Fruit fly (Drosophila melanogaster) whole organism, pupa: ENCODE data around the gene CG17681.

Experiments used
- CG10348 ChIP-seq: fragments of 200-800 bp; sonication (Bioruptor generic); IDR thresholded peaks from 2 replicates; pipeline ENCODE4 v1.3.6; 2022; ENCODE audit warnings: missing biosample characterization, missing genetic modification characterization
- CG12605 ChIP-seq: fragments of 200-800 bp; sonication (Bioruptor generic); IDR thresholded peaks from 2 replicates; pipeline ENCODE4 v1.3.6; 2022; ENCODE audit warnings: missing biosample characterization, missing genetic modification characterization
- CG13204 ChIP-seq: fragments of 200-800 bp; sonication (Bioruptor generic); optimal IDR thresholded peaks from 2 replicates; lab custom pipeline; 2018; ENCODE audit warnings: missing biosample characterization, mild to moderate bottlenecking, missing genetic modification characterization, moderate library complexity
- CG14655 ChIP-seq: fragments of 200-800 bp; sonication (Bioruptor generic); optimal IDR thresholded peaks from 3 replicates; lab custom pipeline; 2017; ENCODE audit warnings: mild to moderate bottlenecking, missing biosample characterization, missing genetic modification reagents, missing genetic modification characterization
- CG15710 ChIP-seq: fragments of 200-800 bp; sonication (Bioruptor generic); optimal IDR thresholded peaks from 2 replicates; lab custom pipeline; 2018; ENCODE audit warnings: missing biosample characterization, mild to moderate bottlenecking, missing genetic modification characterization, moderate library complexity
- CG17806 ChIP-seq: fragments of 200-800 bp; sonication (Bioruptor generic); optimal IDR thresholded peaks from 2 replicates; lab custom pipeline; 2018; ENCODE audit warnings: missing biosample characterization, mild to moderate bottlenecking, missing genetic modification characterization, moderate library complexity
- CG32121 ChIP-seq: fragments of 200-800 bp; sonication (Bioruptor generic); IDR thresholded peaks from 2 replicates; pipeline ENCODE4 v1.3.6; 2022; ENCODE audit warnings: missing biosample characterization, missing genetic modification characterization
- CG34367 ChIP-seq: fragments of 200-800 bp; sonication (Bioruptor generic); optimal IDR thresholded peaks from 2 replicates; lab custom pipeline; 2018; ENCODE audit warnings: missing biosample characterization, mild to moderate bottlenecking, missing genetic modification characterization
- CG4496 ChIP-seq: fragments of 200-800 bp; sonication (Bioruptor generic); IDR thresholded peaks from 3 replicates; pipeline ENCODE4 v1.3.6; 2022; ENCODE audit warnings: missing biosample characterization, missing genetic modification characterization
- CG8159 ChIP-seq: fragments of 200-800 bp; sonication (Bioruptor generic); optimal IDR thresholded peaks from 3 replicates; lab custom pipeline; 2018; ENCODE audit warnings: missing biosample characterization, mild to moderate bottlenecking, missing genetic modification characterization, moderate library complexity
- CG8301 ChIP-seq: fragments of 200-800 bp; sonication (Bioruptor generic); optimal IDR thresholded peaks from 2 replicates; lab custom pipeline; 2018; ENCODE audit warnings: missing biosample characterization, mild to moderate bottlenecking, missing genetic modification characterization
- CG9948 ChIP-seq: fragments of 200-800 bp; sonication (Bioruptor generic); optimal IDR thresholded peaks from 2 replicates; lab custom pipeline; 2018; ENCODE audit warnings: missing biosample characterization, mild to moderate bottlenecking, missing genetic modification characterization, moderate library complexity
- D1 ChIP-seq: fragments of 200-800 bp; sonication (Bioruptor generic); optimal IDR thresholded peaks from 2 replicates; lab custom pipeline; 2018; ENCODE audit warnings: missing biosample characterization, mild to moderate bottlenecking, missing genetic modification characterization, moderate library complexity
- EcR ChIP-seq: fragments of 200-800 bp; sonication (Bioruptor generic); optimal IDR thresholded peaks from 3 replicates; lab custom pipeline; 2019; ENCODE audit warnings: missing biosample characterization, missing genetic modification characterization, mild to moderate bottlenecking, moderate library complexity, missing genetic modification reagents
- Ets98B ChIP-seq: fragments of 200-800 bp; sonication (Bioruptor generic); IDR thresholded peaks from 2 replicates; pipeline ENCODE4 v1.3.6; 2022; ENCODE audit warnings: missing biosample characterization, missing genetic modification characterization
- Pif1A ChIP-seq: fragments of 200-800 bp; sonication (Bioruptor generic); optimal IDR thresholded peaks from 3 replicates; lab custom pipeline; 2016; ENCODE audit warnings: missing biosample characterization, missing genetic modification characterization
- Pif1B ChIP-seq: fragments of 200-800 bp; sonication (Bioruptor generic); optimal IDR thresholded peaks from 3 replicates; lab custom pipeline; 2016; ENCODE audit warnings: missing biosample characterization, missing genetic modification characterization
- Snoo ChIP-seq: fragments of 200-800 bp; sonication (Bioruptor generic); optimal IDR thresholded peaks from 3 replicates; lab custom pipeline; 2017; ENCODE audit warnings: missing biosample characterization, mild to moderate bottlenecking, missing genetic modification characterization, inconsistent platforms
- fd96Ca ChIP-seq: fragments of 200-800 bp; sonication (Bioruptor generic); IDR thresholded peaks from 3 replicates; pipeline ENCODE4 v1.3.6; 2022; ENCODE audit warnings: missing biosample characterization, missing genetic modification characterization
- gl ChIP-seq: fragments of 200-800 bp; sonication (Bioruptor generic); optimal IDR thresholded peaks from 2 replicates; lab custom pipeline; 2018; ENCODE audit warnings: missing biosample characterization, mild to moderate bottlenecking, missing genetic modification characterization
- rn ChIP-seq: fragments of 200-800 bp; sonication (Bioruptor generic); IDR thresholded peaks from 2 replicates; pipeline ENCODE4 v1.3.6; 2022; ENCODE audit warnings: missing biosample characterization, missing genetic modification characterization

Gene CG17681

DNA sequence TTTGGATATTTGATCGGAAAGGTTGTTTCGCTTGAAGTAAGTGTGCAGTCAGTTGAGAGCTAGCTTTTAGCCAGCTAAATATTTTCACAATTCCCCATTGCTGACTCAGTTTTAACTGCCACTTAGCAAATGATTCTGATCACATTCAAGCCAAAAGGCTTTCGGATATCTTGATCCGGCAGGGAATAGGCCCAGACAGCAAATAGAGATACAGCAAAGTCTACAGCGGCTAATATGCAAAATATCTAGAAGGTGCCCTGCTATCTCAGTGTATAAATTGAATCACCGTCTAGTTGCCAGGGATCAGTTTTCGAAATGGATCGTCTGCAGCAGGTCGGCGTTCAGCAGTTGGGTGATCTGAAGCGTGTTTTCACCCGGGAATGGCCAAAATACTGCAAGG, 1.6 kb downstream of the CG17681 start, which contains the start of gene CG15155:
Gene CG15155 (plus strand): TSS at position 301 of the 400 bp plus-strand sequence.
- no peak for TF ChIP-seq rn (GFP tag; lab: Robert Waterston, UW)
- TF ChIP-seq CG15710 (tag; lab: Kevin White, UChicago), result no peak
- no peak for TF ChIP-seq Pif1B (GFP tag; lab: Kevin White, UChicago)
- no peak for TF ChIP-seq CG12605 (GFP tag; lab: Robert Waterston, UW)
- no peak for TF ChIP-seq CG14655 (GFP tag; lab: Kevin White, UChicago)
- no peak for TF ChIP-seq D1
- no peak for TF ChIP-seq EcR (GFP tag; lab: Kevin White, UChicago)
- TF ChIP-seq fd96Ca, result no peak
- no peak for TF ChIP-seq CG8301 (tag; lab: Kevin White, UChicago)
- TF ChIP-seq CG8159 (tag; lab: Kevin White, UChicago), result no peak
- TF ChIP-seq Pif1A (GFP tag; lab: Kevin White, UChicago), result no peak
- no peak for TF ChIP-seq Snoo (tag; lab: Kevin White, UChicago)
- TF ChIP-seq CG17806 (tag; lab: Kevin White, UChicago), result no peak
- TF ChIP-seq CG9948, result no peak
- no peak for TF ChIP-seq CG32121 (GFP tag; lab: Robert Waterston, UW)
- TF ChIP-seq gl, result no peak
- TF ChIP-seq CG34367, result no peak

- no peak for TF ChIP-seq Snoo (tag; lab: Kevin White, UChicago)
- no peak for TF ChIP-seq CG17806 (tag; lab: Kevin White, UChicago)
- no peak for TF ChIP-seq Ets98B (GFP tag; lab: Robert Waterston, UW)
- no peak for TF ChIP-seq CG14655 (GFP tag; lab: Kevin White, UChicago)
- no peak for TF ChIP-seq CG34367
- TF ChIP-seq Pif1A (GFP tag; lab: Kevin White, UChicago), result no peak
- no peak for TF ChIP-seq CG13204
- no peak for TF ChIP-seq CG32121 (GFP tag; lab: Robert Waterston, UW)
- TF ChIP-seq Pif1B (GFP tag; lab: Kevin White, UChicago), result no peak
- TF ChIP-seq CG9948, result no peak
- TF ChIP-seq CG10348, result no peak
- TF ChIP-seq rn (GFP tag; lab: Robert Waterston, UW), result no peak
- TF ChIP-seq CG8301 (tag; lab: Kevin White, UChicago), result no peak
- no peak for TF ChIP-seq fd96Ca
- TF ChIP-seq CG15710 (tag; lab: Kevin White, UChicago), result no peak
Observed at dm6 chr2L:18155877-18156276, 3.0 kb downstream of the CG17681 start, which contains the start of gene CG5783. TSS of gene CG5783 (plus strand) at chr2L:18156043.

DNA sequence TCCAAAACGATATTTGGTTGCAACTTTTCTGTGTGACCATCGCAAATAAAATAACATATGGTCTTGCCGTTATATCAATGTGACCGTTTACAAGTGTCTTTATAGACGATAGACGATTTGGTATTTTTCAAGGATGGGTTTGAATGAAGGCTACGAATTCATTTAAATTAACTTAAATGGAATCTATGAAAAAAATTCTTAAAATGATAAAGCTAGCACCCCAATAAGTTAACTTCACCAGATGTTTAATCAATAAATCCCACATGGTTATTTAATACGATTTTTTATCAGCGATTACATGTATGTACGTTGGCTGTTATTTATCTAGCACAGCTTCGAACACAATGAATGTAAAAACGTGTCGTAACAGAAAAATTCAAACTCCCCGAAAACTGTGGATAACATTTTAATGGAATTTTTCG, 5.7 kb downstream of the CG17681 start:
- TF ChIP-seq CG34367, result no peak
- no peak for TF ChIP-seq fd96Ca
- peak; percentile 71 for TF ChIP-seq D1
- no peak for TF ChIP-seq CG32121 (GFP tag; lab: Robert Waterston, UW)
- TF ChIP-seq CG17806 (tag; lab: Kevin White, UChicago), result no peak
- no peak for TF ChIP-seq CG8301 (tag; lab: Kevin White, UChicago)
- TF ChIP-seq, all 21 proteins: peak for 1

- TF ChIP-seq CG17806 (tag; lab: Kevin White, UChicago), result no peak
- no peak for TF ChIP-seq CG13204
- TF ChIP-seq Pif1A (GFP tag; lab: Kevin White, UChicago), result no peak
- no peak for TF ChIP-seq CG4496 (GFP tag; lab: Robert Waterston, UW)
- TF ChIP-seq CG14655 (GFP tag; lab: Kevin White, UChicago), result no peak
- TF ChIP-seq Snoo (tag; lab: Kevin White, UChicago), result no peak
- TF ChIP-seq D1, result no peak
- no peak for TF ChIP-seq CG8159 (tag; lab: Kevin White, UChicago)
- no peak for TF ChIP-seq CG15710 (tag; lab: Kevin White, UChicago)
- TF ChIP-seq CG8301 (tag; lab: Kevin White, UChicago), result no peak
- TF ChIP-seq CG34367, result no peak
- no peak for TF ChIP-seq EcR (GFP tag; lab: Kevin White, UChicago)
- TF ChIP-seq CG12605 (GFP tag; lab: Robert Waterston, UW), result no peak
- no peak for TF ChIP-seq CG10348
- no peak for TF ChIP-seq CG9948
- TF ChIP-seq gl, result no peak
- no peak for TF ChIP-seq fd96Ca
- TF ChIP-seq rn (GFP tag; lab: Robert Waterston, UW), result no peak
Observed at dm6 chr2L:18159172-18159571, 6.2 kb downstream of the CG17681 start, which contains the start of gene JMJD4. TSS of gene JMJD4 (minus strand) at chr2L:18159272.

DNA sequence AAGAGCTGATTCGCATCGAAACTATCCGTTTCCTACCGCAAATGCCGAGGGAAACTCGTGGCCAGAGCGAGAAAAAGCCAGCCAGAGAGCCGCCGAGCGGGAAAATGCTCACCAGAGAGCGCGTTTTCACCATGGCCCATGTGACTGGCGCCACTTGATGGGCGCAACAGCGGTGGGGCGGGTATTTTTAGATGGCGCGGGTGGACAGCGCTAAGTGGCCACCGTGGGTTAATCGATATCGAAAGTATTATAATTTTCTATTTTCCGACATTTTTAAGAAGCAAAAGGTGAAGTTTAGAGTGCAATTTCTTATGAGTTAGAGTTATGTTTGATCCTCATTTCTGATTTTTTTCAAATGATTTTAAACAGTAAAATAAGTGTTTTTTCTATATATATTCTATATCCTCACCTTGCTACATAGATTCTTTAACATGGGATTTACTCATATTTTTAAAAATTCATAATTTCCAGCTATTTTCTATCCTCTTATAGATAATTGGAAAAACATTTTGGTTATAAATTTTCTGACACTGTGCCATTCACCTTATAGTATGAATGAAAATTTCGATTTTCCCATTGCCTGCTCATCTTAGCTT, 31.8 kb downstream of the CG17681 start, which contains the start of gene Ptp36E:
Gene Ptp36E (minus strand): TSS at position 360 of the 596 bp plus-strand sequence.
- TF ChIP-seq CG8159 (tag; lab: Kevin White, UChicago) (peak; percentile 76), CG9948 (no peak), CG10348 (peak; percentile 48; the same call in 1 of the 2 replicates), CG4496 (GFP tag; lab: Robert Waterston, UW) (peak; percentile 81), fd96Ca (peak; percentile 55; the same call in 1 of the 3 replicates), Pif1A (GFP tag; lab: Kevin White, UChicago) (peak; percentile 24), Ets98B (GFP tag; lab: Robert Waterston, UW) (peak; percentile 73), CG32121 (GFP tag; lab: Robert Waterston, UW) (peak; percentile 81), D1 (no peak), CG8301 (tag; lab: Kevin White, UChicago) (peak; percentile 77), CG12605 (GFP tag; lab: Robert Waterston, UW) (peak; percentile 51), CG15710 (tag; lab: Kevin White, UChicago) (peak; percentile 58), gl (no peak), CG14655 (GFP tag; lab: Kevin White, UChicago) (peak; percentile 84), Pif1B (GFP tag; lab: Kevin White, UChicago) (no peak)
- TF ChIP-seq, all 21 proteins: peak for 11

DNA sequence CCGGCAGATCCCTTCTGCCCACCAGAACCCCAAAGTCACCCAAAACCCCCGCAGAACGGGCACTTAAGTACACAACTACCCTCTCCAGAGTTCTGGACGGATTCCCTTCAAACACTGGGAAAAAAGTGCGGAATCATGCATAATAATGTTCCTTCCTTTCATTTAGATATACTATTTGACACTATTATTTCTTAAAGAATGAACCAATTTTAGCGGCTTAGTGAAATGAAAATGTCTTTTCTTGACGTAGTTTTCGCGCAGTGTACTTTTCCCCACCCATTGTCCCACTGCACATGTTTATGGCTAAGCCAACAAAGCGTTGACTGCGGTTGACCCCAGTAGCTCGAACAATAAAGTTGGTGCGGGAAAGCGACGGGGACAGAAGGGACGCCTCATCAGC, 33.8 kb downstream of the CG17681 start:
- TF ChIP-seq CG13204 (no peak), CG4496 (GFP tag; lab: Robert Waterston, UW) (no peak), rn (GFP tag; lab: Robert Waterston, UW) (no peak), CG10348 (no peak), CG15710 (tag; lab: Kevin White, UChicago) (no peak), CG34367 (no peak), CG17806 (tag; lab: Kevin White, UChicago) (no peak), CG9948 (no peak), gl (no peak), Ets98B (GFP tag; lab: Robert Waterston, UW) (no peak), Snoo (tag; lab: Kevin White, UChicago) (no peak), CG32121 (GFP tag; lab: Robert Waterston, UW) (no peak), CG12605 (GFP tag; lab: Robert Waterston, UW) (no peak), D1 (no peak)
- TF ChIP-seq, all 21 proteins: peak for 0
